Worm (Caenorhabditis elegans) whole organism, L3 larva: Measurements from ENCODE around the gene F17E9.5.

Experiments used
- elt-2 ChIP-seq: sonication (generic microtip); optimal IDR thresholded peaks from 2 replicates; lab custom pipeline; 2016; ENCODE audit warnings: missing genetic modification reagents, mild to moderate bottlenecking, missing genetic modification characterization, missing compliant biosample characterization
- snpc-4 ChIP-seq: fragments of 150-350 bp; optimal IDR thresholded peaks from 2 replicates; lab custom pipeline; 2014; ENCODE audit warnings: missing biosample characterization, missing genetic modification characterization

DNA sequence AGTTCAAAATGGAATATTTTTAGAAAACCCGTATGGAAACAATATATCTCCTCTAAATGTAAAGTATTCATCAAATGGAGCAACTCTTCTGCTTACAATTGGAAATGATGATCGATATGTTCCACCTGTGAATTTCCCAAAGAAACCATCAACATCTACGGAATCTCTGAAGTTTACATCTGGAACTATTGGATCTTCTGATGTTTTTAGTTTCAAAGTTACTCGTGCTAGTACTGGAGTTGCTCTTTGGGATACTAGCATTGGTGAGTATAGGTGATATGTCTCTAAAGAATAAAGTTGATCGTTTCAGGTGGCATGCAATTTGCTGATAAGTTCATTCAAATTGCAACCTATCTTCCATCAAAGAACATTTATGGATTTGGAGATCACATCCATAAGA, 22.3 kb downstream of the F17E9.5 start:
- TF ChIP-seq snpc-4 (tag; lab: Kevin White, UChicago) (no peak), elt-2 (tag; lab: Kevin White, UChicago) (no peak)
